Worm (Caenorhabditis elegans): ENCODE measurements around the gene fust-1.

ce11 chrII:7154711-7155110 lies 2.3 kb downstream of the fust-1 start:
- TF ChIP-seq elt-1 (tag; optimal IDR thresholded peaks at IDR 0.05; ENCODE audit: borderline replicate concordance, insufficient read depth): no peak
- TF ChIP-seq lsy-2 (tag; optimal IDR thresholded peaks at IDR 0.05): no peak
- TF ChIP-seq sptf-1 (tag; optimal IDR thresholded peaks at IDR 0.05): no peak
- TF ChIP-seq drap-1 (GFP tag; optimal IDR thresholded peaks at IDR 0.05): no peak
- TF ChIP-seq snpc-4 (tag; optimal IDR thresholded peaks at IDR 0.05): no peak
- no peak for TF ChIP-seq cnd-1 (tag; optimal IDR thresholded peaks at IDR 0.05)
- no peak for TF ChIP-seq elt-3 (tag; optimal IDR thresholded peaks at IDR 0.05)
- no peak for TF ChIP-seq unc-39 (tag; optimal IDR thresholded peaks at IDR 0.05)
- no peak for TF ChIP-seq nhr-28 (tag; optimal IDR thresholded peaks at IDR 0.05)
- no peak for TF ChIP-seq ces-1 (GFP tag; optimal IDR thresholded peaks at IDR 0.05)
